Worm (Caenorhabditis elegans): ENCODE results near the gene B0238.15.

The B0238.15 gene

ce11 chrV:5239903-5240302 lies at the start of gene B0238.15:
Gene B0238.15, plus strand, starts transcription at chrV:5240203.
- no peak for TF ChIP-seq med-1 (GFP tag; optimal IDR thresholded peaks at IDR 0.05; ENCODE audit: insufficient read depth)
- TF ChIP-seq tab-1 (GFP tag; IDR thresholded peaks at IDR 0.05): no peak
- TF ChIP-seq cog-1 (tag; optimal IDR thresholded peaks at IDR 0.05): no peak
- no peak for TF ChIP-seq T22C8.4 (GFP tag; IDR thresholded peaks at IDR 0.05)

- TF ChIP-seq ztf-29 (GFP tag; IDR thresholded peaks at IDR 0.05) (no peak), cog-1 (tag; optimal IDR thresholded peaks at IDR 0.05) (no peak), ztf-23 (GFP tag; IDR thresholded peaks at IDR 0.05) (no peak), med-1 (GFP tag; optimal IDR thresholded peaks at IDR 0.05; ENCODE audit: insufficient read depth) (no peak), flt-1 (GFP tag; IDR thresholded peaks at IDR 0.05) (no peak), T22C8.4 (GFP tag; IDR thresholded peaks at IDR 0.05) (no peak)
These were observed 47.5 kb upstream of the B0238.15 start, which contains the start of gene C03A7.13 for ce11 chrV:5192501-5192900. Gene C03A7.13, minus strand, starts transcription at chrV:5192543.

- TF ChIP-seq flt-1 (GFP tag; IDR thresholded peaks at IDR 0.05): no peak
- no peak for TF ChIP-seq tab-1 (GFP tag; IDR thresholded peaks at IDR 0.05)
- TF ChIP-seq klf-2 (GFP tag; conservative IDR thresholded peaks at IDR 0.05): 0 out of 2 replicates have a peak, but pooled peaks have one; percentile 18
- TF ChIP-seq ztf-23 (GFP tag; IDR thresholded peaks at IDR 0.05): no peak
- TF ChIP-seq med-1 (GFP tag; optimal IDR thresholded peaks at IDR 0.05; ENCODE audit: insufficient read depth): no peak
- no peak for TF ChIP-seq ref-1 (GFP tag; conservative IDR thresholded peaks at IDR 0.05)
These were observed 45.5 kb upstream of the B0238.15 start, which contains the start of gene abu-8 for ce11 chrV:5194508-5194907. Gene abu-8, minus strand, starts transcription at chrV:5194608.

ce11 chrV:5198240-5198639 lies 41.8 kb upstream of the B0238.15 start, which contains the start of gene Y47A7.2:
Gene Y47A7.2, minus strand, starts transcription at chrV:5198340.
- TF ChIP-seq ref-1 (GFP tag; conservative IDR thresholded peaks at IDR 0.05): no peak
- no peak for TF ChIP-seq tab-1 (GFP tag; IDR thresholded peaks at IDR 0.05)
- TF ChIP-seq cog-1 (tag; optimal IDR thresholded peaks at IDR 0.05): no peak
- no peak for TF ChIP-seq ztf-29 (GFP tag; IDR thresholded peaks at IDR 0.05)
- TF ChIP-seq ztf-23 (GFP tag; IDR thresholded peaks at IDR 0.05): no peak
- no peak for TF ChIP-seq klf-2 (GFP tag; conservative IDR thresholded peaks at IDR 0.05)
- no peak for TF ChIP-seq flt-1 (GFP tag; IDR thresholded peaks at IDR 0.05)
- no peak for TF ChIP-seq med-1 (GFP tag; optimal IDR thresholded peaks at IDR 0.05; ENCODE audit: insufficient read depth)
- no peak for TF ChIP-seq T22C8.4 (GFP tag; IDR thresholded peaks at IDR 0.05)

DNA sequence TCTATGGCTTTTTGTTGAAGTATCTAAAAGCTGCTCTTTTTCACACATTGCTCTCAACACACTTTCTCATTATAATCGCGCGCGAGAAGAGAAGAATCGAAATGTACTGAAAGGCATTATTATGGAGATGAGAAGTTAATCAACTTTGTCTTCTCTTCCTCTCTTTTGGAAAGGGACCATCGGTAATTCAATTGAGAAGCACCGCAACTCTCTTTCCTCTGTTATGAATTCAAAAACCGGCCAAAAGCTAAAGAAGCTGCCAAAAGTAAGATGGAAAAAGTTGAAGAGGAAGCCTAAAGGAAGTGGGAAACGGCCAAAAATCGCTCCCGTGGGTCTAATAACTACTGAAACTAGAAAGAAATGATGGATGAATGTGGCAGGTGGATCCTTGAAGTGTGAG lies 39.8 kb upstream of the B0238.15 start:
- no peak for TF ChIP-seq cog-1 (tag; optimal IDR thresholded peaks at IDR 0.05)
- no peak for TF ChIP-seq flt-1 (GFP tag; IDR thresholded peaks at IDR 0.05)
- no peak for TF ChIP-seq ztf-23 (GFP tag; IDR thresholded peaks at IDR 0.05)
- no peak for TF ChIP-seq T22C8.4 (GFP tag; IDR thresholded peaks at IDR 0.05)
- TF ChIP-seq tab-1 (GFP tag; IDR thresholded peaks at IDR 0.05): no peak
- no peak for TF ChIP-seq ref-1 (GFP tag; conservative IDR thresholded peaks at IDR 0.05)
- TF ChIP-seq med-1 (GFP tag; optimal IDR thresholded peaks at IDR 0.05; ENCODE audit: insufficient read depth): no peak
- no peak for TF ChIP-seq klf-2 (GFP tag; conservative IDR thresholded peaks at IDR 0.05)
- no peak for TF ChIP-seq ztf-29 (GFP tag; IDR thresholded peaks at IDR 0.05)

- TF ChIP-seq med-1 (GFP tag; optimal IDR thresholded peaks at IDR 0.05; ENCODE audit: insufficient read depth) (no peak), ztf-29 (GFP tag; IDR thresholded peaks at IDR 0.05) (no peak), flt-1 (GFP tag; IDR thresholded peaks at IDR 0.05) (no peak), T22C8.4 (GFP tag; IDR thresholded peaks at IDR 0.05) (no peak), ztf-23 (GFP tag; IDR thresholded peaks at IDR 0.05) (no peak), tab-1 (GFP tag; IDR thresholded peaks at IDR 0.05) (no peak), klf-2 (GFP tag; conservative IDR thresholded peaks at IDR 0.05) (no peak), ref-1 (GFP tag; conservative IDR thresholded peaks at IDR 0.05) (no peak), cog-1 (tag; optimal IDR thresholded peaks at IDR 0.05) (no peak)
These were observed 38.3 kb upstream of the B0238.15 start for ce11 chrV:5201706-5202105.

ce11 chrV:5203643-5204042 lies 36.4 kb upstream of the B0238.15 start:
- TF ChIP-seq med-1 (GFP tag; optimal IDR thresholded peaks at IDR 0.05; ENCODE audit: insufficient read depth): no peak
- no peak for TF ChIP-seq cog-1 (tag; optimal IDR thresholded peaks at IDR 0.05)
- TF ChIP-seq ref-1 (GFP tag; conservative IDR thresholded peaks at IDR 0.05): no peak
- TF ChIP-seq T22C8.4 (GFP tag; IDR thresholded peaks at IDR 0.05): no peak
- no peak for TF ChIP-seq tab-1 (GFP tag; IDR thresholded peaks at IDR 0.05)

ce11 chrV:5204127-5204526 lies 35.9 kb upstream of the B0238.15 start, which contains the start of gene ttc-37:
Gene ttc-37, plus strand, starts transcription at chrV:5204475.
- TF ChIP-seq T22C8.4 (GFP tag; IDR thresholded peaks at IDR 0.05) (no peak), klf-2 (GFP tag; conservative IDR thresholded peaks at IDR 0.05) (no peak), cog-1 (tag; optimal IDR thresholded peaks at IDR 0.05) (no peak), flt-1 (GFP tag; IDR thresholded peaks at IDR 0.05) (no peak), ztf-23 (GFP tag; IDR thresholded peaks at IDR 0.05) (no peak), med-1 (GFP tag; optimal IDR thresholded peaks at IDR 0.05; ENCODE audit: insufficient read depth) (no peak), ref-1 (GFP tag; conservative IDR thresholded peaks at IDR 0.05) (no peak), ztf-29 (GFP tag; IDR thresholded peaks at IDR 0.05) (no peak), tab-1 (GFP tag; IDR thresholded peaks at IDR 0.05) (no peak)

DNA sequence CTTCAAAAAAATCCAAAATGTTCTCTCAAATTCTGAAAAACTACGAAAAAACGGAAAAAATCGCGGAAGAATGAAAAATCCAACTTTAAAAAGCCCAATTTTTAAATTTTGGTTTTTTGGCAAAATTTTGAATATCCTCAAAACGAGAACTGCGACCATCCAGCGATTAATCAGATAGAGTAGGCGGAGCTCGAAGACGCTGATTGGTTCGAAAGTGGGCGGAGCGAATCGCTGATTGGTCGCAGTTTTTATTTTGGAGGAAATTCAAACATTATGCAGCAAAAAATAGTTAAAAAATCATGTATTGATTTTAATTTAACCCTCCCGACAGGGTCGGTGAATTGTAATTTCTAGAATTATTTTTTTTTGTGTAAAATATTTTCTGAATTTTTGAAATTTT lies 26.3 kb upstream of the B0238.15 start:
- TF ChIP-seq ztf-23 (GFP tag; IDR thresholded peaks at IDR 0.05): no peak
- TF ChIP-seq med-1 (GFP tag; optimal IDR thresholded peaks at IDR 0.05; ENCODE audit: insufficient read depth): no peak

DNA sequence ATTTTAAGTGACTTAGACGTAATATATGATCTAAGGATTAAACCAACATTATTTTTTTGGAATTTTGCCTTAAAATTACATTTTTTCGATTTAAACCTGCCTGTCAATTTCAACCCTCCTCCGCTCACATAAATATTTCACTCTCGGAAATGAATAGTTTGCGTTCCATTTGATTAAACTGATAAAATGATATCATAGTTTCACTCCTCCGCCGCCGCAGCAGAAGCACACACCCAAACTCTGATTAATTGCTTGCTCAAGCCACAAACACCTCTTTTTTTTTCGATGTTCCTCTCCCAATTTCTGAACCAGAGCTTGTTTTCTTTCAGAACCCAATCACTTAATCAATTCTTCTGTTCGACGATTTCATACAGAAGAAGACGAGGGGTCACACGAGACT lies 17.0 kb upstream of the B0238.15 start, which contains the start of gene Y49G5B.1:
Gene Y49G5B.1, plus strand, starts transcription at position 324 of the 400 bp plus-strand sequence.
- no peak for TF ChIP-seq flt-1 (GFP tag; IDR thresholded peaks at IDR 0.05)
- no peak for TF ChIP-seq med-1 (GFP tag; optimal IDR thresholded peaks at IDR 0.05; ENCODE audit: insufficient read depth)
- TF ChIP-seq tab-1 (GFP tag; IDR thresholded peaks at IDR 0.05): no peak
- no peak for TF ChIP-seq ztf-29 (GFP tag; IDR thresholded peaks at IDR 0.05)
- TF ChIP-seq T22C8.4 (GFP tag; IDR thresholded peaks at IDR 0.05): no peak
- TF ChIP-seq ztf-23 (GFP tag; IDR thresholded peaks at IDR 0.05): no peak
- no peak for TF ChIP-seq cog-1 (tag; optimal IDR thresholded peaks at IDR 0.05)
- TF ChIP-seq ref-1 (GFP tag; conservative IDR thresholded peaks at IDR 0.05): no peak
- TF ChIP-seq klf-2 (GFP tag; conservative IDR thresholded peaks at IDR 0.05): no peak

Data from whole organism, midembryonic.